Fruit fly (Drosophila melanogaster): ENCODE measurements around the gene subdued.

subdued gene

DNA sequence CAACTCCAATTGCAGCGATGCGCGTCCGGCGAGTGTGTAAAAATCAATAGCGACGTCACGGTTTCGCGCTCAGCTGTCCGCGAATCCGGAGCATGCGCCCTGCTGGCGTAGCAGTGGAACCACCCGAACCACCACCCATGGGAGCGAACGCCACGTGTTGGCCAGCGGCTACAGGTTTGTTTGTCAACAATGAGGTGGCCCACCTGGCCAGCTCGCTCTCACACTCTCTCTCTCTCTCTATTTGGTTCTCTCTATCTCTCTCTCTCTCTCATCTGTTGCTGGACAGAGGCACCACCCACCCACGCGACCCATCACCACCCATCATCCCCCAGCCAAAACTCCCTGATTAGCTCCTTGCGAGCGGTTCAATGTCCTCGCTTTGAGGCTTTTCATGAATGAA is 13.9 kb upstream of the subdued start (continued):
- no peak for TF ChIP-seq CG1233 (GFP tag; optimal IDR thresholded peaks at IDR 0.05)
- 0 out of 2 replicates have a peak, but pooled peaks have one; percentile 13 for TF ChIP-seq CG10321 (GFP tag; IDR thresholded peaks at IDR 0.05)
- TF ChIP-seq Bgb (GFP tag; IDR thresholded peaks at IDR 0.05; ENCODE audit: partially characterized antibody) = peak; percentile 11; the same call in 1 of the 2 replicates

DNA sequence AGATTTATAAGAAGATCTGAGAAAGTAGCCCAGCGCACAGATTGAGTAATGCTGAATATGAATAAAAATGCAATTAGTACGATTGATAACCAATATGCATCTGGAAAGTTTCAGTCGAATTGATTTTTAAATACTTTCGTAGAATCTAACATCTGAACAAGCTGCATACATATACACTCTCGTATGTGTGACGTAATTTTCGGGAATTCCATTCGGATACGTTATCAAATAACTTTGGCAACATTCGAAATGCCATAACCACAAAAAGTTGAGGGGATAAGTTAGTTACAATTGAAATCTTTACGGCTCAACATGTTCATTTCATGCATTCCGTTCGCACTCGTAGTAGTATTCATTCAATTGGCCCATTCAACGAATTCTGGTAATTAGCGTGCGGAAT is 8.2 kb upstream of the subdued start, which contains the start of gene CG31219:
CG31219 (plus strand) TSS at position 301 of the 400 bp plus-strand sequence.
- TF ChIP-seq CkIIα-i1 (GFP tag; IDR thresholded peaks at IDR 0.05) (no peak), ken (GFP tag; IDR thresholded peaks at IDR 0.05) (no peak), CG11085 (GFP tag; IDR thresholded peaks at IDR 0.05) (no peak), CG6683 (GFP tag; optimal IDR thresholded peaks at IDR 0.05) (no peak), Ets97D (GFP tag; optimal IDR thresholded peaks at IDR 0.05) (no peak), onecut (GFP tag; IDR thresholded peaks at IDR 0.05) (no peak), Hsf (GFP tag; optimal IDR thresholded peaks at IDR 0.05) (no peak), CG7786 (GFP tag; optimal IDR thresholded peaks at IDR 0.05) (no peak), toy (GFP tag; IDR thresholded peaks at IDR 0.05) (no peak), CG14860 (GFP tag; IDR thresholded peaks at IDR 0.05; ENCODE audit: partially characterized antibody) (no peak), CG9215 (GFP tag; IDR thresholded peaks at IDR 0.05) (no peak), D19A (tag; optimal IDR thresholded peaks at IDR 0.05) (no peak), cwo (GFP tag; optimal IDR thresholded peaks at IDR 0.05) (no peak), fd64A (GFP tag; optimal IDR thresholded peaks at IDR 0.05) (no peak), CG13123 (GFP tag; optimal IDR thresholded peaks at IDR 0.05) (no peak), BtbVII (GFP tag; optimal IDR thresholded peaks at IDR 0.05) (no peak), Oaz (GFP tag; IDR thresholded peaks at IDR 0.05) (no peak), slp2 (GFP tag; optimal IDR thresholded peaks at IDR 0.05) (no peak), esg (GFP tag; conservative IDR thresholded peaks at IDR 0.05) (no peak)

DNA sequence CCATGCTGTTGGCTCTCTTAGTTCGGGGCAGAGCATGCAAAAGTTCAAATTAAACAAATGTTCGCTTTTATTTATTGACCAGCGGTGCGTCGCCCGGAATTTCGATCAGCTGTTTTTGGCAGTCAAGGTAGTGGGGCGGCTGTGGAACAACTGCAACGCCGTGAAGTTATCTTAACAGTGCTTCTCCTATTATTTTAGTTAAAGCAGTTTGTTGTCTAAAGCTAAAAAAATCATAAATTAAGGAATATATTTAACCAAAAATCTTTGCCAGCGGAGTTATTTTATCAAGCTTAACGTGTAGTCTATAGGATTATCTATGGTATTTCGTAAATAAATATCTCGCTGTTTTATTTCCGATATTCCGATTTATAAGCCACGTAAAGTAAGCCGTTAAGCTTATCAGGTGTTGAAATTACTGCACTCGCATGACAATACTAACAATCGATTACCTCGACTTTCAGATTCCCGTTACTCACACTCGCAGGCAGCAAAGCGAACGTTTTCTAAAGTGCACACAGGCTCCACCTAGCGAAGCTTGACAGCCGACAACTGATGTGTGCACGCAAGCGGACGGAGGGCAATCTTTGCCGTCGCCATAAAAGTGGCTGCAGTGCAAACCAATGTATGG is 5.9 kb upstream of the subdued start, which contains the start of the genes CG6195 and CG31220:
CG6195 (minus strand) TSS at position 122 of the 628 bp plus-strand sequence.
CG31220 (plus strand) TSS at position 199 of the 628 bp plus-strand sequence.
- TF ChIP-seq CG13775 (GFP tag; optimal IDR thresholded peaks at IDR 0.05) (peak; percentile 36), Stat92E (GFP tag; optimal IDR thresholded peaks at IDR 0.05) (no peak), otp (GFP tag; IDR thresholded peaks at IDR 0.05) (peak; percentile 8; the same call in 1 of the 3 replicates), eyg (GFP tag; optimal IDR thresholded peaks at IDR 0.05) (no peak), CG3163 (GFP tag; optimal IDR thresholded peaks at IDR 0.05) (peak; percentile 31), CG7839 (tag; optimal IDR thresholded peaks at IDR 0.05) (peak; percentile 23), Gug (GFP tag; IDR thresholded peaks at IDR 0.05) (no peak), crp (GFP tag; optimal IDR thresholded peaks at IDR 0.05) (peak; percentile 80 to 98), CG10462 (GFP tag; optimal IDR thresholded peaks at IDR 0.05) (peak; percentile 74), Hr51 (GFP tag; optimal IDR thresholded peaks at IDR 0.05) (peak in 1 of 2 experiments; percentile 25), HLH4C (GFP tag; IDR thresholded peaks at IDR 0.05; ENCODE audit: partially characterized antibody) (no peak), CG2875 (GFP tag; optimal IDR thresholded peaks at IDR 0.05) (no peak), dan (GFP tag; IDR thresholded peaks at IDR 0.05) (no peak), CG9797 (GFP tag; optimal IDR thresholded peaks at IDR 0.05) (peak; percentile 72), CG13287 (GFP tag; IDR thresholded peaks at IDR 0.05; ENCODE audit: partially characterized antibody) (no peak; the same call in 1 of the 2 replicates), CG11085 (GFP tag; IDR thresholded peaks at IDR 0.05) (no peak), nom (GFP tag; optimal IDR thresholded peaks at IDR 0.05) (no peak), lilli (GFP tag; optimal IDR thresholded peaks at IDR 0.05) (peak; percentile 8), CG17829 (tag; optimal IDR thresholded peaks at IDR 0.05) (peak; percentile 8), Ssrp (tag; optimal IDR thresholded peaks at IDR 0.05) (no peak), nerfin-1 (tag; optimal IDR thresholded peaks at IDR 0.05) (peak; percentile 89), HmgD (GFP tag; optimal IDR thresholded peaks at IDR 0.05) (peak; percentile 22), Xrp1 (GFP tag; IDR thresholded peaks at IDR 0.05) (no peak), gcm2 (GFP tag; optimal IDR thresholded peaks at IDR 0.05) (no peak), CG31365 (tag; optimal IDR thresholded peaks at IDR 0.05) (peak; percentile 33), Hmx (GFP tag; optimal IDR thresholded peaks at IDR 0.05) (no peak)

All from whole organism, embryonic.